Fruit fly (Drosophila melanogaster): ENCODE measurements around the gene Fie.

DNA sequence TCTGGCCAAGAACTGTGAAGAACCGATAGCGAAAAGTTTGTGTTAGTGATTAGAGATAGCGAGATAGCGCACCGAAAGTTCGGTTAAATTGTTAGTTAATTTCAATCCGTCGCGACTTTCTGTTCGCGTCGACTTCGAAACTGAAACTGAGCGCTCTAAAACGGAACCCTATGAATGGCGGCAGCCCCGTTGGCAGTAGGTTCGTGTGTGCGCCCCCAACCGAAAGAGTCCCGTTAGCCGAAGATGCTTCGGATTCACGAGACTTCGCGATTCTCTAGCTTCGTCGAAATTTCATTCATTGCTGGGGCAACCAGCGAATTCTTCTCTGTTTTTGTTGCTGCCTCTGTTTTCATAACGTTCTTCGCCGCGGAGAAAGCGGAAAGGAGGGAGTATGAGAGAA lies 33.1 kb downstream of the Fie start:
- TF ChIP-seq psq (optimal IDR thresholded peaks at IDR 0.05) (no peak), Myc (optimal IDR thresholded peaks at IDR 0.05) (no peak), Sin3A (optimal IDR thresholded peaks at IDR 0.05) (no peak), ttk (optimal IDR thresholded peaks at IDR 0.05) (no peak), h (optimal IDR thresholded peaks at IDR 0.05) (no peak), insv (optimal IDR thresholded peaks at IDR 0.05) (no peak)

All from Kc167 (cell line).